Fruit fly (Drosophila melanogaster) S2 (cell line): Measurements from ENCODE around the gene Ras64B.

Source experiments
- CG8478 ChIP-seq: fragments of >200 bp; optimal IDR thresholded peaks from 2 replicates; lab custom pipeline; 2018
- CTCF ChIP-seq, 2 experiments: fragments of >200 bp; optimal IDR thresholded peaks; 2 replicates each; lab custom pipeline; 2018

DNA sequence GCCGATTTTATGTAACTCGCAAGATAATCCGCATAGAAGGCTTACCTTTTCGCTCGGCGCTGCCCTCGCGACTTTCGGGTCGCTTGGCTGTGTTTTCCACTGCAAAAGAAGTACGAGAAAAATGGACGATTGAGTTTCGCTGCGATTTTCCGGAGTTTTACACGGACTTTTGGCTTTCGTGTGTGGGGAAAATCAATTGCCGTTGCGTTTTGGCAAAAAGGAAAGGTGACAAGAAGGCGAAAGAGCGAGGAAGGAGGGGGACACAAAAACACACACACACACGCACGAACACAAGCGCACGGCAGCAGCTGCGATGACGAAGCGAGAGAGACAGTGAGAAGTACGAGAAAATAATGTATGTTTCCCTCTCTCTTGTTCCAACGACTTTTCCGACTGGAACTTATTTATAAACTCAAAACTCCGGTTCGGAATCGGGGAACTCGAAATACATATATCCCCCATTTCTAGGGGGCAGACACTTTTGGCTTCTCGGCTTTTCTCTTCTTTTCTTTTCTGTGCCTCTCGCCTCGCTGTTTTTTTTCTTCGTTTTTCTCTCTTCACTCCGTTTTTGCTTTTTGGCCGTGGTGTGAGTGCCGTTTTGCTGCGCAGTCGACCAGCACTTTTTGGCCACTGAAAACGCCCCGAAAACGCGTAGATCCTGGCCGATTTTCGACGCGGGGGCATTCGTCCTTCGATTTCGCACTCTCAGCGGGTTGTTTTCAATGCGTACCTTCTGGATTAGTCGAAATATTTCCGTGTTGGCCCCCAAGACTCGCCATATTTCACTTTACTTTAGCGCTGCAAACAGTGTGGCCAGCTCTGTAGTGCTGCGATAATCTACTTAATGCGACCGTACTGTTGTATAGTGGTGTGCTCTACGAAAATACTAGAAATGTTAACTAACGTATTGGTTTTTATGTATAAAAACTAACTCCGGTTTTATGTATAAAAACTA is 4.9 kb upstream of the Ras64B start, which contains the start of gene ens:
- TF ChIP-seq CTCF (optimal IDR thresholded peaks at IDR 0.05; lab: Kevin White, UChicago) (peak in 1 of 2 experiments; percentile 18), CG8478 (no peak)
